Worm (Caenorhabditis elegans) whole organism, dauer: ENCODE results near the gene K03A11.1.

Experiments used
- unc-62 ChIP-seq: sonication (generic microtip); optimal IDR thresholded peaks from 2 replicates; lab custom pipeline; 2017; ENCODE audit warnings: missing biosample characterization, missing genetic modification reagents, missing genetic modification characterization

Gene K03A11.1

ce11 chrX:13034333-13034732 is 17.2 kb upstream of the K03A11.1 start:
- TF ChIP-seq unc-62 (GFP tag; lab: Kevin White, UChicago) = no peak

- TF ChIP-seq unc-62 (GFP tag; lab: Kevin White, UChicago) = no peak
Measured at ce11 chrX:13038791-13039190, 12.7 kb upstream of the K03A11.1 start.

- no peak for TF ChIP-seq unc-62 (GFP tag; lab: Kevin White, UChicago)
Measured at ce11 chrX:13041830-13042229, 9.7 kb upstream of the K03A11.1 start.

- TF ChIP-seq unc-62 (GFP tag; lab: Kevin White, UChicago) = no peak
Measured at ce11 chrX:13048258-13048657, 3.2 kb upstream of the K03A11.1 start, which contains the start of gene C53C7.3. Gene C53C7.3, plus strand, starts transcription at chrX:13048558.

DNA sequence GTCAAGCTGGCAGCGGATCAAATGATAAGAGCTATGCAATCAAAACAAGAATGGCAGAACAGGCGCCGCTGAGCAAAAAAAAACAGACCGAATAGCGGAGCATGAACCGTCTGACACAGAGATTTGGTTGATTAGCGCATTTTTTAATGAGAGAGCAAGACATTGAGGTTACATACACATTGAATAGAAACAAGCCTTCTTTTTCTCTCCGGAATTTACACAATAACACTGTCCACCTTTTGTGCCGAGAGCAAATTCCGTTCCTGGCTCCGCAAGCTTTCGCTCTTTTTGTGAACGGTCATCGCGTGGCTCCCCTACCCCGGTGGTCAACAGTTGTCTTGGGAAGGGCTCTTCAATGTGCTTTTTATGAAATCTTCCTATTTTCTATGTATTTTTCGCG is 4.1 kb downstream of the K03A11.1 start, which contains the start of gene K03A11.6:
Gene K03A11.6 (plus strand): TSS at position 301 of the 400 bp plus-strand sequence.
- TF ChIP-seq unc-62 (GFP tag; lab: Kevin White, UChicago) = no peak

DNA sequence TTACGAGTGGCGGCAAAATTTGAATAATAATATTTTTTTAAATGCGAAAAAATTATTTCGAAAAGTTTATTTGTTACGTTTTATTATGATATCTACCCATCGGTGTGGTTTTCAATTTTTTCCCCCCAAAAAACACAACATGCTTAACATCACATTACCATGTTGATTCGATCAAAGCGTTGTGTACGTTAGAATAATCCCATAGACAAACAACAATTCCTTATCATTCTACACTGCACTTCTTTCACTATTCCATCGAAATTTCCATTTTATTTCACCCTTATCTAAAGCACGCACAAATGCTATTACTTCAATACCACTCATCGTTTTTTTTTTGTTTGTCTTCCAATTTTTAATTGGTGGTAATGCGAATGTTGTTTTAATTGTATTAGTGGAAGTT is 8.5 kb downstream of the K03A11.1 start:
- no peak for TF ChIP-seq unc-62 (GFP tag; lab: Kevin White, UChicago)

- TF ChIP-seq unc-62 (GFP tag; lab: Kevin White, UChicago) = no peak
Measured at ce11 chrX:13061366-13061765, 9.9 kb downstream of the K03A11.1 start.

ce11 chrX:13062934-13063585 is 11.6 kb downstream of the K03A11.1 start, which contains the start of gene K03A11.5:
Gene K03A11.5, plus strand, starts transcription at chrX:13063535.
- no peak for TF ChIP-seq unc-62 (GFP tag; lab: Kevin White, UChicago)

DNA sequence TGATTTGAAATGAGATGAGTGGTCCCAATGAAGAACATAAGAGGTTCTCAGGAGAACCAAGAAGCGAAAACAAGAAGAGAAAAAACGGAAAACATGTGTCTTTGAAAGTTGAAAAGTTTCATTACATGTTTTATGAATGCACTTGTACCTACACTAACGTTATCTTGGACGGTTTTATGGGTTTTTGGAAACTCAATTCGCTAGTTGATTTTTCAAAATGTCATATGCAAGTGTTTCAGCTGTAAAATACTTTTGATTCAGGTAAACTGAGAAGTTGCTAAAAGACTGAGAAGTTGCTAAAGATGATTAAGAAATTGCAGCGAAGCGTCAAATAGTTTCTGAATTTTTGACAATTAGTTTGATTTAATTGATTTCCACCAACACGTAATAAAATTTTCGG is 19.6 kb downstream of the K03A11.1 start, which contains the start of gene cpx-2:
Gene cpx-2 (minus strand): TSS at position 101 of the 400 bp plus-strand sequence.
- no peak for TF ChIP-seq unc-62 (GFP tag; lab: Kevin White, UChicago)

DNA sequence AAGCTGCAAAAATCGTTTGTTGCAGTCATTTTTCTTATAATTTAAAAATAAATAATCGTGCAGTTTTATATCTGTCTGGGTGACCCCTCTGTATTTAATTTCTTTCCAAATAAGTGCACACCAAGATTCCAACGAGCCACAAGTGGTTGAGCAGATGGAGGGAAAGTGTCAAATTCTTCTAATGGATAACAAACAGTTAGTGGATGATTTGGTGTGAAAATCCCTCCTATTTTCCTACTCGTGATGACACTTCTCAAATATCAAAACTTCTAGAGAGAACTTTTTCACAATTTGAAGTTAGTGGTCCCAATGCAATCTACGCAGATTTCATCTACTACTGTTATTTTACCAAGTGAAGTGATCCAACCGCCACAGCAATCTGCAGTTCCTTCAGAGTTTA is 22.9 kb downstream of the K03A11.1 start, which contains the start of gene ceh-28:
Gene ceh-28 (plus strand): TSS at position 301 of the 400 bp plus-strand sequence.
- no peak for TF ChIP-seq unc-62 (GFP tag; lab: Kevin White, UChicago)

DNA sequence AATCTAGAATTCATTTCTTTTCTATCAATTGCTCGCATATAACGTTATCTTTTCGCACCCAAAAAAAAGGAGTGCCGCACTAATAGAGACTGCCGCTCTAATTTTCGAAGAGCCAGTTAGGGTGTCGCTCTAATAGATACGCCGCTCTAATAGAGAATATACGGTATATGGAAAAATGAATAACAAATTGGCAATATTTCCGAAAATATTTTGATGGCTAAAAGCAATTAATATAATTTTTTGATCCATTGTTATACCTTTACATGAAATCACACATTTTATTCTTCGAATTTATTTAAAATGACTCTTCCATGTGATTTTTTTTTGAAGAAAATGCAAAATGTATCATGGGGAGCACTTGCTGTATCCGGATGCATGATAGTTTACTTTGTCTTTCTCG is 26.4 kb downstream of the K03A11.1 start, which contains the start of gene K03A11.4:
Gene K03A11.4 (plus strand): TSS at position 301 of the 400 bp plus-strand sequence.
- TF ChIP-seq unc-62 (GFP tag; lab: Kevin White, UChicago) = no peak

- TF ChIP-seq unc-62 (GFP tag; lab: Kevin White, UChicago) = no peak
Measured at ce11 chrX:13082326-13082725, 30.8 kb downstream of the K03A11.1 start, which contains the start of gene str-10. Gene str-10, plus strand, starts transcription at chrX:13082626.

ce11 chrX:13084273-13084672 is 32.8 kb downstream of the K03A11.1 start, which contains the start of gene R03G8.1:
Gene R03G8.1, plus strand, starts transcription at chrX:13084573.
- no peak for TF ChIP-seq unc-62 (GFP tag; lab: Kevin White, UChicago)

ce11 chrX:13088539-13088938 is 37.0 kb downstream of the K03A11.1 start:
- TF ChIP-seq unc-62 (GFP tag; lab: Kevin White, UChicago) = no peak

- TF ChIP-seq unc-62 (GFP tag; lab: Kevin White, UChicago) = no peak
Measured at ce11 chrX:13090665-13091064, 39.2 kb downstream of the K03A11.1 start, which contains the start of gene R03G8.3. Gene R03G8.3, plus strand, starts transcription at chrX:13090965.

DNA sequence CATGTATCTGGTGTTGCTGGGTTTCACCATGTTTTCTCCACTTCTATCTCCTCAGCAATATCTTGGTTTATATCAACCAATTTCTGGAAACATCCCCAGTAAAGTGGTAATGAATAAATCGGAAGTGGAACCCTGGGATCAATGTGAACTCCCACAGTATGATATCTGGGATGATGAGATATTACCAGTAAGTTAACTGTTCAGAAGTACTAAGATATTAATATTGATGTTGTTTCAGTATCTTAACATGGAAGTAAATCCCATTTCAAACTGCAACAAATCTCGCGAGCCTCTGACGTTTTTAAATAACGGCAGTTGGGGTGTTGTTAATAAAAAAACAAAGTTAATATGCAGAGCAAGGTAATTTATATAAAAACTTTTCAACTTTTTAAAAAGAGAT is 39.7 kb downstream of the K03A11.1 start:
- TF ChIP-seq unc-62 (GFP tag; lab: Kevin White, UChicago) = no peak

ce11 chrX:13100410-13100809 is 48.9 kb downstream of the K03A11.1 start, which contains the start of gene R03G8.6:
Gene R03G8.6, minus strand, starts transcription at chrX:13100510.
- TF ChIP-seq unc-62 (GFP tag; lab: Kevin White, UChicago) = no peak
